Worm (Caenorhabditis elegans) whole organism, late embryonic: ENCODE data around the gene K11G12.6.

Experiments used
- C38D4.7 ChIP-seq: fragments of 200-800 bp; sonication (Bioruptor generic); optimal IDR thresholded peaks from 2 replicates; lab custom pipeline; 2018; ENCODE audit warnings: mild to moderate bottlenecking, missing genetic modification characterization, moderate library complexity, missing compliant biosample characterization
- sox-4 ChIP-seq: sonication (generic microtip); optimal IDR thresholded peaks from 2 replicates; lab custom pipeline; 2017; ENCODE audit warnings: mild to moderate bottlenecking, missing genetic modification characterization, inconsistent platforms, missing compliant biosample characterization
- ttx-3 ChIP-seq: sonication (generic microtip); optimal IDR thresholded peaks from 2 replicates; lab custom pipeline; 2016; ENCODE audit warnings: missing genetic modification reagents, missing genetic modification characterization, missing compliant biosample characterization

DNA sequence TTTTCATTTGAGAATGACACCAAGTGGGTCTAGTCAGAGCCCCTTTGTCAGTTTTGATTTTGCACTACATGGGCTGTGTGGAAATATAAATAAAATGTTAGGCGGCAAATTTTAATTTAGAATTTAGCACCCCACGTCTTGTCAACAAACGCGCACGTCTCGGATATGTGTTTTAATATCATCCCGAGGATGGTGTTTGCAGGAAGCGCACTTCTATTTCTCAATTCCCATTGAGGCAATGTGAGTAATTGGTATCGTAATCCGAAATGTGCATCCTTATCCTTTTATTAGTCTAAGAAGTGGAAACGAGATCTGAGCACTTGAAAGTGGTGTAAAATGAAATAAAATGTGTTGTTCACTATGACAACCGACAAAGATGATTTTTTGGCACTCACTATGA lies 41.7 kb downstream of the K11G12.6 start:
- no peak for TF ChIP-seq sox-4 (tag; lab: Kevin White, UChicago)
- TF ChIP-seq C38D4.7 = no peak
- TF ChIP-seq ttx-3 = no peak
